Worm (Caenorhabditis elegans) whole organism, mixed stage, embryonic: ENCODE results near the gene abhd-5.2.

Experiments
- elt-3 ChIP-seq: fragments of 150-350 bp; optimal IDR thresholded peaks from 2 replicates; lab custom pipeline; 2014; ENCODE audit warnings: missing biosample characterization, missing genetic modification characterization
- hlh-1 ChIP-seq: fragments of 150-350 bp; optimal IDR thresholded peaks from 2 replicates; lab custom pipeline; 2014; ENCODE audit warnings: missing biosample characterization, missing genetic modification reagents, missing genetic modification characterization
- mep-1 ChIP-seq: fragments of 150-350 bp; optimal IDR thresholded peaks from 2 replicates; lab custom pipeline; 2017; ENCODE audit warnings: missing biosample characterization, missing genetic modification reagents, missing genetic modification characterization, inconsistent platforms
- nhr-2 ChIP-seq: fragments of 150-350 bp; optimal IDR thresholded peaks from 2 replicates; lab custom pipeline; 2014; ENCODE audit warnings: missing biosample characterization, missing genetic modification characterization
- nhr-237 ChIP-seq: fragments of 150-350 bp; optimal IDR thresholded peaks from 2 replicates; lab custom pipeline; 2014; ENCODE audit warnings: missing biosample characterization, missing genetic modification characterization
- nhr-28 ChIP-seq: fragments of 150-350 bp; optimal IDR thresholded peaks from 2 replicates; lab custom pipeline; 2014; ENCODE audit warnings: missing biosample characterization, missing genetic modification characterization
- pha-4 ChIP-seq: fragments of 150-350 bp; optimal IDR thresholded peaks from 2 replicates; lab custom pipeline; 2018; ENCODE audit warnings: missing biosample characterization, missing genetic modification reagents, missing genetic modification characterization
- unc-39 ChIP-seq: fragments of 150-350 bp; optimal IDR thresholded peaks from 2 replicates; lab custom pipeline; 2014; ENCODE audit warnings: missing biosample characterization, missing genetic modification characterization
- unc-62 ChIP-seq: fragments of 150-350 bp; optimal IDR thresholded peaks from 2 replicates; lab custom pipeline; 2014; ENCODE audit warnings: missing biosample characterization, missing genetic modification reagents, missing genetic modification characterization
- ztf-11 ChIP-seq: fragments of 150-350 bp; optimal IDR thresholded peaks from 2 replicates; lab custom pipeline; 2014; ENCODE audit warnings: missing biosample characterization, missing genetic modification characterization

DNA sequence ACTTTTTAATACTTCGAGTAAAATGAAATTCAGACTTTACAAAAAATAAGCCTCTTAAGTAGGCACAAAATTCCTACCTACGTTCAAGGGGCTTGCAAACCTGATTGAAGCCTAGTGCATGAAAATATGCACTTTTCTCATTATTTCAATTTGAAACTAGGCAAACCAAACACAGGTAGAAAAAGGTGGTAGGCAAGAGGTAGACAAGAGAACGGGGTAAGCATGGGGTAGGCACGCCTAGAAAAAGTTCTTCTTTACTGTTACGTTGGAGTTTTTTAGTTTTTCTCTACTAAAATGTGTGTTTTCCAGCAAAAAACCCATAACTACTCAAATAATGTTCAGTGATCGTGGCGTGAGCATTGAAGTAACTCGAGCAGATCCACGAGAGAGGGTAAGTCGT lies 6.7 kb downstream of the abhd-5.2 start, which contains the start of gene nex-4:
- TF ChIP-seq unc-62 (GFP tag; lab: Kevin White, UChicago) (no peak), mep-1 (tag; lab: Kevin White, UChicago) (no peak), nhr-28 (tag; lab: Kevin White, UChicago) (no peak), pha-4 (no peak), hlh-1 (tag; lab: Kevin White, UChicago) (no peak), ztf-11 (tag; lab: Kevin White, UChicago) (no peak), nhr-237 (tag; lab: Kevin White, UChicago) (no peak), elt-3 (no peak), unc-39 (tag; lab: Kevin White, UChicago) (no peak), nhr-2 (tag; lab: Kevin White, UChicago) (no peak)
